Worm (Caenorhabditis elegans): ENCODE data around the gene F58A6.1.

Gene F58A6.1

DNA sequence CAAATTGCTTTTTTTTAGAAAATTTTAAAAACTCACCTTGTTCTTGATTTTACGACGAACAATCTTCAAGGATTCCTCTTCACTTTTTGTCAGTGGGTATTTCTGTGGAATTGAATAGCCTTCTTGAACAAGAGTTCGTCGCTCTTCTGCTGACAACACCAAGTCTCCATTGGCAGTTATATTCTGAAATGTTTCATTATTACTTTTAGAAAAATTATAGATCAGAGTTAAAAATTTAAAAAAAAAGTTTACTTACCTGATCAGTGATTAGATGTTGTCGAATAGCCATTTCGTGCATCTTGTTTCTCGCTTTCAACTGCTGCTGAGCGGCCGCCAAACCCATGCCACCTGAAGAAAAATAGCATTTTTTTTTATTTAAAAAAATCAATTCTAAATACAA, 37.6 kb downstream of the F58A6.1 start:
- TF ChIP-seq swsn-7 (tag; optimal IDR thresholded peaks at IDR 0.05): no peak
- TF ChIP-seq efl-1 (optimal IDR thresholded peaks at IDR 0.05): no peak
- TF ChIP-seq efl-1 (GFP tag; optimal IDR thresholded peaks at IDR 0.05 in 1 of 2): peak in 1 of 2 experiments; percentile 62

DNA sequence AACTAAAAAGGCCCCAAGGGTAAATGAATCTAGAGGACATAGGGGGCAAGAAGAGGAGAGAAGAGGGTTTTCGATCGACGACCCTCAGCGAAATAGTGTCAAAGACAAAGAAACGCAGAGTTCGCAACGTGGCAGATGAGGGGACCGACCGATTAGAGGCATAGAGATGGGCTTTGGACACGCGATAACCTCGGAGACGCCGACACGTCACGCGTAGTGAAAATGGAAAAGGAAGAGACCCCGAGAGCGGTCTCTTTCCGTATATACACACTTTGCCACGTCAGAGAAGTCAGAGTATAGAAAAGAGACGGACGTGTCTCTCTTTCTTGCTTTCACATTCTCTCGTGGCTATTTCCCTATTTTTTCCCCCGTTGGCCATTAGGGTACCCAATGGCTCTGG, 38.8 kb downstream of the F58A6.1 start:
- TF ChIP-seq skn-1 (tag; optimal IDR thresholded peaks at IDR 0.05) (peak; percentile 34), efl-3 (GFP tag; optimal IDR thresholded peaks at IDR 0.05) (no peak), grh-1 (GFP tag; IDR thresholded peaks at IDR 0.05) (no peak; the same call in 1 of the 2 replicates), fkh-8 (tag; optimal IDR thresholded peaks at IDR 0.05) (peak; percentile 83), egl-13 (tag; optimal IDR thresholded peaks at IDR 0.05) (peak; percentile 25), tlp-1 (tag; optimal IDR thresholded peaks at IDR 0.05) (no peak), lin-13 (GFP tag; optimal IDR thresholded peaks at IDR 0.05) (peak; percentile 69), pax-3 (tag; optimal IDR thresholded peaks at IDR 0.05) (peak; percentile 11), ama-1 (optimal IDR thresholded peaks at IDR 0.05) (no peak), lin-39 (tag; optimal IDR thresholded peaks at IDR 0.05) (no peak), ztf-4 (tag; optimal IDR thresholded peaks at IDR 0.05) (peak; percentile 58), lin-35 (GFP tag; optimal IDR thresholded peaks at IDR 0.05) (peak; percentile 57 to 61), xbp-1 (tag; optimal IDR thresholded peaks at IDR 0.05) (peak; percentile 90), Y116A8C.19 (tag; optimal IDR thresholded peaks at IDR 0.05; ENCODE audit: borderline replicate concordance) (no peak), nhr-19 (GFP tag; conservative IDR thresholded peaks at IDR 0.05) (peak; percentile 73), unc-130 (tag; optimal IDR thresholded peaks at IDR 0.05) (peak; percentile 10), elt-3 (tag; optimal IDR thresholded peaks at IDR 0.05) (peak in 1 of 6 experiments; percentile 11), snpc-4 (tag; optimal IDR thresholded peaks at IDR 0.05) (peak; percentile 18), lsy-2 (tag; optimal IDR thresholded peaks at IDR 0.05) (peak; percentile 72 to 76), nhr-84 (tag; optimal IDR thresholded peaks at IDR 0.05) (no peak), pqm-1 (tag; optimal IDR thresholded peaks at IDR 0.05) (no peak), swsn-7 (tag; optimal IDR thresholded peaks at IDR 0.05) (peak; percentile 76), ceh-63 (GFP tag; optimal IDR thresholded peaks at IDR 0.05) (no peak), sox-4 (tag; optimal IDR thresholded peaks at IDR 0.05) (no peak), zip-4 (GFP tag; optimal IDR thresholded peaks at IDR 0.05) (no peak), ces-1 (GFP tag; optimal IDR thresholded peaks at IDR 0.05) (no peak), hpl-2 (GFP tag; optimal IDR thresholded peaks at IDR 0.05) (peak; percentile 13), nhr-90 (tag; optimal IDR thresholded peaks at IDR 0.05; ENCODE audit: poor library complexity) (peak; percentile 68), aly-2 (tag; optimal IDR thresholded peaks at IDR 0.05) (peak; percentile 6), nhr-11 (tag; optimal IDR thresholded peaks at IDR 0.05) (no peak), fos-1 (tag; optimal IDR thresholded peaks at IDR 0.05) (peak; percentile 43), elt-2 (tag; optimal IDR thresholded peaks at IDR 0.05) (no peak), mep-1 (tag; optimal IDR thresholded peaks at IDR 0.05) (peak; percentile 73), sptf-1 (tag; optimal IDR thresholded peaks at IDR 0.05) (no peak), nhr-20 (tag; optimal IDR thresholded peaks at IDR 0.05) (peak; percentile 84), zag-1 (tag; optimal IDR thresholded peaks at IDR 0.05) (no peak), irx-1 (tag; optimal IDR thresholded peaks at IDR 0.05) (peak; percentile 41), nhr-28 (tag; optimal IDR thresholded peaks at IDR 0.05) (no peak), fkh-4 (tag; optimal IDR thresholded peaks at IDR 0.05; ENCODE audit: borderline replicate concordance) (no peak), aha-1 (tag; optimal IDR thresholded peaks at IDR 0.05) (no peak), ztf-11 (tag; optimal IDR thresholded peaks at IDR 0.05) (no peak), pag-3 (tag; optimal IDR thresholded peaks at IDR 0.05; ENCODE audit: borderline replicate concordance, insufficient read depth) (no peak), mdl-1 (tag; optimal IDR thresholded peaks at IDR 0.05) (peak in 1 of 2 experiments; percentile 86), mab-9 (GFP tag; IDR thresholded peaks at IDR 0.05) (no peak; the same call in 1 of the 2 replicates), F16B12.6 (tag; optimal IDR thresholded peaks at IDR 0.05) (peak; percentile 32), nhr-47 (tag; optimal IDR thresholded peaks at IDR 0.05) (peak; percentile 81), sup-37 (GFP tag; optimal IDR thresholded peaks at IDR 0.05) (no peak), unc-98 (GFP tag; IDR thresholded peaks at IDR 0.05) (no peak), efl-1 (optimal IDR thresholded peaks at IDR 0.05) (peak; percentile 57 to 75), efl-1 (GFP tag; optimal IDR thresholded peaks at IDR 0.05 in 1 of 2) (peak; percentile 27 to 93), dpl-1 (GFP tag; optimal IDR thresholded peaks at IDR 0.05) (peak in 2 of 3 experiments; percentile 27 to 45)
